Worm (Caenorhabditis elegans): ENCODE data around the gene mml-1.

Gene mml-1

DNA sequence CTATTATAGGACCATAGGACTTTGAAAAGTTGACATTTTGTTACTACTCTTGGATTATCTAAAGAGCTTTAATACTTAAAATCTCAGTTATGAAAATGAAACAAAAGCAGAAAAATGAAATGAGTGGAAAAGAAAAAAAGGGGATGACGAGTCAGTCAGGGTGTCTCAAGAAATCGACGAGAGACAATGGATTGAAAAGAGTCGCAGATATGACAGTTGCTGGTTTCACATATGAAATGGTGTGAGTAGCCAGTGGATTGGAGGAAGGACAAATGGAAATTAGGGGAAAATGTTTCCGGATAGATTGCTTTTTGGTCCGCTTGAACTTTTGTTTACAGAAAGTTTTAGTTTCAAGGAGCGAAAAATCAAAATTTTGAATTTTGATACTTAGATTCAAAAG is 22.7 kb upstream of the mml-1 start:
- TF ChIP-seq nhr-71 (tag; optimal IDR thresholded peaks at IDR 0.05): peak; percentile 14
- no peak for TF ChIP-seq fkh-4 (tag; optimal IDR thresholded peaks at IDR 0.05; ENCODE audit: borderline replicate concordance)
- TF ChIP-seq fos-1 (tag; optimal IDR thresholded peaks at IDR 0.05): no peak
- no peak for TF ChIP-seq lin-13 (GFP tag; optimal IDR thresholded peaks at IDR 0.05)
- TF ChIP-seq nhr-11 (tag; optimal IDR thresholded peaks at IDR 0.05): no peak
- no peak for TF ChIP-seq unc-30 (tag; optimal IDR thresholded peaks at IDR 0.05)
- no peak for TF ChIP-seq sox-4 (tag; optimal IDR thresholded peaks at IDR 0.05)
- TF ChIP-seq blmp-1 (tag; optimal IDR thresholded peaks at IDR 0.05): peak; percentile 11
- TF ChIP-seq ceh-63 (GFP tag; optimal IDR thresholded peaks at IDR 0.05): no peak
- no peak for TF ChIP-seq ceh-82 (tag; optimal IDR thresholded peaks at IDR 0.05)
- TF ChIP-seq pag-3 (tag; optimal IDR thresholded peaks at IDR 0.05; ENCODE audit: borderline replicate concordance, insufficient read depth): no peak
- TF ChIP-seq lin-14 (GFP tag; optimal IDR thresholded peaks at IDR 0.05): peak; percentile 3
- TF ChIP-seq lsy-2 (tag; optimal IDR thresholded peaks at IDR 0.05): peak in 1 of 2 experiments; percentile 10
- no peak for TF ChIP-seq sptf-1 (tag; optimal IDR thresholded peaks at IDR 0.05)
- TF ChIP-seq efl-1 (optimal IDR thresholded peaks at IDR 0.05): peak; percentile 2
- TF ChIP-seq efl-1 (GFP tag; optimal IDR thresholded peaks at IDR 0.05 in 1 of 2): no peak
- TF ChIP-seq isw-1 (GFP tag; IDR thresholded peaks at IDR 0.05): no peak
- TF ChIP-seq C04F5.9 (tag; optimal IDR thresholded peaks at IDR 0.05): no peak
- no peak for TF ChIP-seq jun-1 (tag; optimal IDR thresholded peaks at IDR 0.05)
- TF ChIP-seq rnt-1 (tag; optimal IDR thresholded peaks at IDR 0.05): peak; percentile 30
- no peak for TF ChIP-seq nhr-77 (tag; optimal IDR thresholded peaks at IDR 0.05)
- no peak for TF ChIP-seq fkh-8 (tag; optimal IDR thresholded peaks at IDR 0.05)
- TF ChIP-seq zag-1 (tag; optimal IDR thresholded peaks at IDR 0.05): no peak
- no peak for TF ChIP-seq F16B12.6 (tag; optimal IDR thresholded peaks at IDR 0.05)

DNA sequence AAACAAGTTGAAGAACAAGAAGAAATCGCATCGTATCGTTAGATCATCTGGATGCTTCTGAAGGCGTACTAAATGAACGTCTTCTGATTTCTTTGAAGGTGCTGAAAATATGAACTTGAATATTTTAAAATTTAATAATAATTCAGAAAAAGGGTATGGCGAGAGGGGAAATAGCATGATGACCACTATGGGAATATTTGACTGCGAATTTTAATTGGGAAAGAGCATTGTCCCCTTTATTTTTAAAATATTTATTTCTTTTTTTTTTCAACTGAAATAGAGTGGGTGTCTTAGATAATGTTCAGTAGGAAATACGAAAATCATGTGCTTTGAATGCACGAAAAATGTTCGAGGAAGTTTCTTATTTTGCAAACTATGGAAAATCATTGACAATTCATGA is 20.8 kb upstream of the mml-1 start, which contains the start of gene lgc-50:
lgc-50 (minus strand) TSS at position 101 of the 400 bp plus-strand sequence.
- no peak for TF ChIP-seq lin-39 (tag; optimal IDR thresholded peaks at IDR 0.05)
- TF ChIP-seq fkh-8 (tag; optimal IDR thresholded peaks at IDR 0.05): no peak
- TF ChIP-seq nhr-85 (tag): no peak
- TF ChIP-seq nhr-11 (tag; optimal IDR thresholded peaks at IDR 0.05): no peak
- TF ChIP-seq unc-130 (tag; optimal IDR thresholded peaks at IDR 0.05): no peak
- TF ChIP-seq tbx-2 (tag; optimal IDR thresholded peaks at IDR 0.05): no peak

DNA sequence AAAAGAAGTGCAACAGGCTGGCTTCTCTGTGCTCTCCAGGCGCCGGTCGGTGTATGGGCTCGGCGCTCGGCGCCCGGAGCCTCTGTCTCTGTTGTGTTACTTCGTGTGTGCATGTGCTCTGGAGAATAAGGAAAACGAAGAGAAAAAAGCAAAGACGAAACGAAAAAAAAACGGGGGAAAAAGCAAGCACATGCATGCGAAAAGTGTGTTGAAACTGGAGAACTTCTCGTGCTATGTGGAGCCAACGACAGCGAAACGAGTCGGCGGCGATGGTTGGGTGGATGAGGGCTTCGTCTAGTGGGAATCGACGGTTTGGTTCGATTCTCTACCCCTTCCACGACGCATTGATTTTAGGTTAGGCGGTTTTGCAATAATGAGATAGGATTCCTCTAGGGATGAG is 12.8 kb upstream of the mml-1 start:
- TF ChIP-seq mef-2 (tag; optimal IDR thresholded peaks at IDR 0.05): no peak
- TF ChIP-seq mep-1 (tag; optimal IDR thresholded peaks at IDR 0.05): peak; percentile 8
- no peak for TF ChIP-seq ets-5 (GFP tag; IDR thresholded peaks at IDR 0.05)
- no peak for TF ChIP-seq irx-1 (tag; optimal IDR thresholded peaks at IDR 0.05)
- TF ChIP-seq nhr-85 (tag): no peak
- TF ChIP-seq C16A3.4 (tag; optimal IDR thresholded peaks at IDR 0.05): no peak
- no peak for TF ChIP-seq nhr-77 (tag; optimal IDR thresholded peaks at IDR 0.05)
- no peak for TF ChIP-seq sup-37 (GFP tag; optimal IDR thresholded peaks at IDR 0.05)
- no peak for TF ChIP-seq elt-3 (tag; optimal IDR thresholded peaks at IDR 0.05)
- TF ChIP-seq nhr-71 (tag; optimal IDR thresholded peaks at IDR 0.05): peak; percentile 46
- no peak for TF ChIP-seq pag-3 (tag; optimal IDR thresholded peaks at IDR 0.05; ENCODE audit: borderline replicate concordance, insufficient read depth)
- TF ChIP-seq lir-3 (tag; optimal IDR thresholded peaks at IDR 0.05; ENCODE audit: poor library complexity): no peak
- TF ChIP-seq nhr-20 (tag; optimal IDR thresholded peaks at IDR 0.05): no peak
- peak; percentile 33 for TF ChIP-seq snu-23 (GFP tag; optimal IDR thresholded peaks at IDR 0.05)
- TF ChIP-seq ceh-8 (GFP tag; optimal IDR thresholded peaks at IDR 0.05): no peak
- TF ChIP-seq unc-62 (GFP tag; optimal IDR thresholded peaks at IDR 0.05): no peak
- peak; percentile 9 for TF ChIP-seq nhr-90 (tag; optimal IDR thresholded peaks at IDR 0.05; ENCODE audit: poor library complexity)
- no peak for TF ChIP-seq efl-3 (GFP tag; optimal IDR thresholded peaks at IDR 0.05)
- TF ChIP-seq ceh-90 (tag; optimal IDR thresholded peaks at IDR 0.05): no peak
- no peak for TF ChIP-seq lin-39 (tag; optimal IDR thresholded peaks at IDR 0.05)
- no peak for TF ChIP-seq F16B12.6 (tag; optimal IDR thresholded peaks at IDR 0.05)
- no peak for TF ChIP-seq unc-98 (GFP tag; IDR thresholded peaks at IDR 0.05)
- TF ChIP-seq ztf-4 (tag; optimal IDR thresholded peaks at IDR 0.05): no peak
- TF ChIP-seq aha-1 (tag; optimal IDR thresholded peaks at IDR 0.05): no peak
- TF ChIP-seq pqm-1 (tag; optimal IDR thresholded peaks at IDR 0.05): no peak
- TF ChIP-seq mab-9 (GFP tag; IDR thresholded peaks at IDR 0.05): no peak
- no peak for TF ChIP-seq nhr-84 (tag; optimal IDR thresholded peaks at IDR 0.05)
- TF ChIP-seq fkh-10 (GFP tag; optimal IDR thresholded peaks at IDR 0.05): peak; percentile 24
- no peak for TF ChIP-seq unc-130 (tag; optimal IDR thresholded peaks at IDR 0.05)
- TF ChIP-seq mdl-1 (tag; optimal IDR thresholded peaks at IDR 0.05): peak in 1 of 2 experiments; percentile 36
- no peak for TF ChIP-seq fkh-4 (tag; optimal IDR thresholded peaks at IDR 0.05; ENCODE audit: borderline replicate concordance)
